Fruit fly (Drosophila melanogaster): ENCODE measurements around the gene CG5645.
A peak's percentile ranks its signal among the peaks of the same experiment; 100 is the strongest.

Gene CG5645

dm6 chr3L:12124138-12124583, 12.3 kb downstream of the CG5645 start (continued):
- TF ChIP-seq sens (GFP tag) (peak; percentile 60), CG9609 (GFP tag; optimal IDR thresholded peaks at IDR 0.05) (no peak), Mrtf (GFP tag; IDR thresholded peaks at IDR 0.05) (no peak), CG30020 (tag; optimal IDR thresholded peaks at IDR 0.05) (no peak), CG10431 (GFP tag; optimal IDR thresholded peaks at IDR 0.05) (no peak), fru (optimal IDR thresholded peaks at IDR 0.05) (no peak), cwo (GFP tag; optimal IDR thresholded peaks at IDR 0.05) (peak; percentile 91), Xrp1 (GFP tag; IDR thresholded peaks at IDR 0.05) (no peak), CG32767 (GFP tag; IDR thresholded peaks at IDR 0.05) (peak; percentile 86), ttk (GFP tag; IDR thresholded peaks at IDR 0.05) (peak; percentile 72; the same call in 1 of the 2 replicates), CG2199 (GFP tag; IDR thresholded peaks at IDR 0.05) (peak; percentile 80; the same call in 2 of the 3 replicates), CG8765 (GFP tag; IDR thresholded peaks at IDR 0.05) (no peak), CG6683 (GFP tag; optimal IDR thresholded peaks at IDR 0.05) (no peak), Ravus (GFP tag; IDR thresholded peaks at IDR 0.05) (no peak), ATbp (GFP tag; optimal IDR thresholded peaks at IDR 0.05) (no peak), repo (GFP tag; optimal IDR thresholded peaks at IDR 0.05) (no peak), Kr (GFP tag; optimal IDR thresholded peaks at IDR 0.05) (no peak), CG7987 (GFP tag; optimal IDR thresholded peaks at IDR 0.05) (peak; percentile 75), pnt (GFP tag; optimal IDR thresholded peaks at IDR 0.05) (no peak), eve (GFP tag; optimal IDR thresholded peaks at IDR 0.05) (no peak), CG1529 (GFP tag; optimal IDR thresholded peaks at IDR 0.05) (no peak), CG43689 (GFP tag; IDR thresholded peaks at IDR 0.05) (no peak), CG6175 (GFP tag; IDR thresholded peaks at IDR 0.05) (0 out of 3 replicates have a peak, but pooled peaks have one; percentile 43), NfI (GFP tag; optimal IDR thresholded peaks at IDR 0.05) (no peak), CG16863 (GFP tag; optimal IDR thresholded peaks at IDR 0.05) (no peak), CG18011 (GFP tag; optimal IDR thresholded peaks at IDR 0.05) (no peak), bowl (GFP tag; IDR thresholded peaks at IDR 0.05) (no peak), hbn (GFP tag; IDR thresholded peaks at IDR 0.05; ENCODE audit: partially characterized antibody) (no peak), Nf-YC (tag; optimal IDR thresholded peaks at IDR 0.05) (peak; percentile 86), onecut (GFP tag; IDR thresholded peaks at IDR 0.05) (peak; percentile 33; the same call in 1 of the 2 replicates), CG1603 (tag; optimal IDR thresholded peaks at IDR 0.05) (peak; percentile 17), Jarid2 (GFP tag; optimal IDR thresholded peaks at IDR 0.05) (no peak), dysf (GFP tag; IDR thresholded peaks at IDR 0.05) (no peak), ro (GFP tag; IDR thresholded peaks at IDR 0.05) (no peak), kni (GFP tag; optimal IDR thresholded peaks at IDR 0.05) (peak; percentile 74), CG14710 (tag; optimal IDR thresholded peaks at IDR 0.05) (peak; percentile 9), gro (GFP tag; optimal IDR thresholded peaks at IDR 0.05) (peak; percentile 11), nerfin-2 (GFP tag; IDR thresholded peaks at IDR 0.05; ENCODE audit: partially characterized antibody) (no peak), so (GFP tag; IDR thresholded peaks at IDR 0.05) (no peak), pan (optimal IDR thresholded peaks at IDR 0.05) (no peak), pan (GFP tag; optimal IDR thresholded peaks at IDR 0.05 in 1 of 2, IDR thresholded peaks at IDR 0.05 in 1 of 2) (peak in 1 of 2 experiments; percentile 11), grn (GFP tag; optimal IDR thresholded peaks at IDR 0.05) (no peak), Spps (tag; optimal IDR thresholded peaks at IDR 0.05) (no peak), Dll (GFP tag; IDR thresholded peaks at IDR 0.05; ENCODE audit: partially characterized antibody) (no peak), kah (GFP tag; optimal IDR thresholded peaks at IDR 0.05) (peak; percentile 74), CG5180 (GFP tag; optimal IDR thresholded peaks at IDR 0.05) (no peak), Asciz (GFP tag; optimal IDR thresholded peaks at IDR 0.05) (no peak), cad (GFP tag; optimal IDR thresholded peaks at IDR 0.05) (no peak), CG12744 (GFP tag; optimal IDR thresholded peaks at IDR 0.05) (no peak), zfh1 (GFP tag; IDR thresholded peaks at IDR 0.05) (no peak), chif (GFP tag; optimal IDR thresholded peaks at IDR 0.05) (no peak), GATAe (GFP tag; conservative IDR thresholded peaks at IDR 0.05) (no peak)
